Worm (Caenorhabditis elegans) whole organism, L1 larva: ENCODE measurements around the gene osm-10.

Source experiments
- C04F5.9 ChIP-seq: sonication (generic microtip); optimal IDR thresholded peaks from 2 replicates; lab custom pipeline; 2016; ENCODE audit warnings: missing genetic modification characterization, missing compliant biosample characterization
- C16A3.4 ChIP-seq: fragments of 150-350 bp; optimal IDR thresholded peaks from 2 replicates; lab custom pipeline; 2014; ENCODE audit warnings: missing biosample characterization, missing genetic modification characterization
- C34B4.2 ChIP-seq: sonication (generic microtip); optimal IDR thresholded peaks from 2 replicates; lab custom pipeline; 2017; ENCODE audit warnings: mild to moderate bottlenecking, missing genetic modification characterization, missing compliant biosample characterization
- F16B12.6 ChIP-seq: fragments of 150-350 bp; optimal IDR thresholded peaks from 2 replicates; lab custom pipeline; 2014; ENCODE audit warnings: missing biosample characterization, missing genetic modification characterization
- alr-1 ChIP-seq: fragments of 200-800 bp; sonication (Bioruptor generic); optimal IDR thresholded peaks from 2 replicates; lab custom pipeline; 2018; ENCODE audit warnings: borderline replicate concordance, mild to moderate bottlenecking, missing genetic modification characterization, missing compliant biosample characterization
- aly-2 ChIP-seq: fragments of 150-350 bp; optimal IDR thresholded peaks from 2 replicates; lab custom pipeline; 2014; ENCODE audit warnings: missing biosample characterization, missing genetic modification characterization
- blmp-1 ChIP-seq: fragments of 150-350 bp; optimal IDR thresholded peaks from 2 replicates; lab custom pipeline; 2014; ENCODE audit warnings: missing biosample characterization, missing genetic modification characterization
- ceh-63 ChIP-seq: fragments of 200-800 bp; sonication (Bioruptor generic); optimal IDR thresholded peaks from 2 replicates; lab custom pipeline; 2018; ENCODE audit warnings: mild to moderate bottlenecking, missing genetic modification characterization, missing compliant biosample characterization
- ceh-82 ChIP-seq, 3 experiments: fragments of 150-350 bp in 1 of 3; sonication (generic microtip) in 2 of 3; optimal IDR thresholded peaks; 2 replicates each; lab custom pipeline; 2014 to 2017; ENCODE audit warnings: missing biosample characterization in 3 of 3, missing genetic modification characterization in 3 of 3
- ceh-88 ChIP-seq: fragments of 200-800 bp; sonication (Bioruptor generic); IDR thresholded peaks from 2 replicates; pipeline ENCODE4 v1.3.6; 2022; ENCODE audit warnings: missing genetic modification characterization, missing compliant biosample characterization
- ces-1 ChIP-seq: fragments of 150-350 bp; optimal IDR thresholded peaks from 2 replicates; lab custom pipeline; 2014; ENCODE audit warnings: missing biosample characterization, missing genetic modification reagents, missing genetic modification characterization
- dpl-1 ChIP-seq, 3 experiments: fragments of 150-350 bp in 2 of 3; sonication (generic microtip) in 1 of 3; optimal IDR thresholded peaks; 2 replicates each; lab custom pipeline; 2014 to 2017; ENCODE audit warnings: missing biosample characterization in 3 of 3, missing genetic modification characterization in 3 of 3, missing genetic modification reagents in 3 of 3
- efl-1 ChIP-seq, 4 experiments: fragments of 150-350 bp; optimal IDR thresholded peaks in 3 of 4; peaks in 1 of 4; 1 replicate in 1 of 4; 2 replicates in 3 of 4; lab custom pipeline; 2014; ENCODE audit warnings: missing biosample characterization in 2 of 4, missing genetic modification characterization in 2 of 4, missing genetic modification reagents in 2 of 4
- efl-3 ChIP-seq: fragments of 200-800 bp; sonication (Bioruptor generic); optimal IDR thresholded peaks from 2 replicates; lab custom pipeline; 2018; ENCODE audit warnings: mild to moderate bottlenecking, missing genetic modification characterization, missing compliant biosample characterization
- egl-27 ChIP-seq, 2 experiments: fragments of 150-350 bp in 1 of 2; sonication (generic microtip); optimal IDR thresholded peaks; 3 replicates each; lab custom pipeline; 2017 to 2018; ENCODE audit warnings: missing biosample characterization in 2 of 2, missing genetic modification characterization in 2 of 2, missing genetic modification reagents in 2 of 2
- elt-2 ChIP-seq: sonication (generic microtip); optimal IDR thresholded peaks from 2 replicates; lab custom pipeline; 2016; ENCODE audit warnings: missing genetic modification characterization, mild to moderate bottlenecking, inconsistent platforms, missing compliant biosample characterization, missing genetic modification reagents
- elt-3 ChIP-seq, 6 experiments: fragments of 150-350 bp in 1 of 6; sonication (generic microtip); optimal IDR thresholded peaks; 2 replicates each; lab custom pipeline; 2017 to 2018; ENCODE audit warnings: missing biosample characterization in 6 of 6, missing genetic modification characterization in 6 of 6, inconsistent platforms in 1 of 6
- fkh-8 ChIP-seq: sonication (generic microtip); optimal IDR thresholded peaks from 2 replicates; lab custom pipeline; 2016; ENCODE audit warnings: mild to moderate bottlenecking, missing genetic modification characterization, missing compliant biosample characterization
- grh-1 ChIP-seq: fragments of 200-800 bp; sonication (Bioruptor generic); IDR thresholded peaks from 2 replicates; pipeline ENCODE4 v1.3.6; 2022; ENCODE audit warnings: missing genetic modification reagents, missing genetic modification characterization, missing compliant biosample characterization
- hlh-4 ChIP-seq: sonication (generic microtip); optimal IDR thresholded peaks from 2 replicates; lab custom pipeline; 2016; ENCODE audit warnings: mild to moderate bottlenecking, missing genetic modification characterization, missing compliant biosample characterization
- hpl-2 ChIP-seq: fragments of 150-350 bp; optimal IDR thresholded peaks from 2 replicates; lab custom pipeline; 2014; ENCODE audit warnings: missing biosample characterization, missing genetic modification reagents, missing genetic modification characterization
- irx-1 ChIP-seq: sonication (generic microtip); optimal IDR thresholded peaks from 2 replicates; lab custom pipeline; 2016; ENCODE audit warnings: missing genetic modification characterization, missing compliant biosample characterization
- jun-1 ChIP-seq: fragments of 150-350 bp; optimal IDR thresholded peaks from 2 replicates; lab custom pipeline; 2014; ENCODE audit warnings: missing biosample characterization, missing genetic modification reagents, missing genetic modification characterization
- lin-13 ChIP-seq: fragments of 150-350 bp; optimal IDR thresholded peaks from 2 replicates; lab custom pipeline; 2014; ENCODE audit warnings: missing biosample characterization, missing genetic modification reagents, missing genetic modification characterization
- lin-14 ChIP-seq: fragments of 200-800 bp; sonication (Bioruptor generic); optimal IDR thresholded peaks from 2 replicates; lab custom pipeline; 2018; ENCODE audit warnings: mild to moderate bottlenecking, missing genetic modification characterization, moderate library complexity, missing compliant biosample characterization
- lin-15B ChIP-seq: fragments of 150-350 bp; sonication (generic microtip); optimal IDR thresholded peaks from 3 replicates; lab custom pipeline; 2014; ENCODE audit warnings: missing biosample characterization, missing genetic modification characterization
- lin-39 ChIP-seq: fragments of 150-350 bp; optimal IDR thresholded peaks from 2 replicates; lab custom pipeline; 2014; ENCODE audit warnings: missing biosample characterization, missing genetic modification reagents, missing genetic modification characterization
- lsy-2 ChIP-seq, 2 experiments: fragments of 150-350 bp; optimal IDR thresholded peaks; 2 replicates each; lab custom pipeline; 2014; ENCODE audit warnings: missing biosample characterization in 2 of 2, missing genetic modification characterization in 2 of 2
- mab-9 ChIP-seq: fragments of 200-800 bp; sonication (Bioruptor generic); IDR thresholded peaks from 2 replicates; pipeline ENCODE4 v1.3.6; 2022; ENCODE audit warnings: missing genetic modification reagents, missing genetic modification characterization, missing compliant biosample characterization
- mef-2 ChIP-seq: fragments of 150-350 bp; optimal IDR thresholded peaks from 2 replicates; lab custom pipeline; 2014; ENCODE audit warnings: missing biosample characterization, missing genetic modification characterization
- mep-1 ChIP-seq: fragments of 150-350 bp; optimal IDR thresholded peaks from 2 replicates; lab custom pipeline; 2014; ENCODE audit warnings: missing biosample characterization, missing genetic modification characterization
- nhr-12 ChIP-seq: sonication (generic microtip); optimal IDR thresholded peaks from 2 replicates; lab custom pipeline; 2017; ENCODE audit warnings: missing biosample characterization, missing genetic modification characterization
- nhr-19 ChIP-seq: fragments of 200-800 bp; sonication (Bioruptor generic); conservative IDR thresholded peaks from 2 replicates; pipeline ENCODE4 v1.3.6; 2022; ENCODE audit warnings: missing genetic modification characterization, missing compliant biosample characterization
- nhr-20 ChIP-seq: sonication (generic microtip); optimal IDR thresholded peaks from 2 replicates; lab custom pipeline; 2016; ENCODE audit warnings: mild to moderate bottlenecking, missing genetic modification characterization, missing compliant biosample characterization
- nhr-47 ChIP-seq: sonication (generic microtip); optimal IDR thresholded peaks from 2 replicates; lab custom pipeline; 2016; ENCODE audit warnings: mild to moderate bottlenecking, missing genetic modification characterization, moderate library complexity, missing compliant biosample characterization
- nhr-77 ChIP-seq: fragments of 150-350 bp; optimal IDR thresholded peaks from 2 replicates; lab custom pipeline; 2014; ENCODE audit warnings: missing biosample characterization, missing genetic modification characterization
- nhr-84 ChIP-seq: sonication (generic microtip); optimal IDR thresholded peaks from 2 replicates; lab custom pipeline; 2017; ENCODE audit warnings: missing biosample characterization, missing genetic modification characterization
- nhr-85 ChIP-seq: sonication (generic microtip); peaks from one replicate; lab custom pipeline; 2016; ENCODE audit warnings: missing genetic modification characterization, inconsistent platforms, missing compliant biosample characterization
- nhr-90 ChIP-seq: sonication (generic microtip); optimal IDR thresholded peaks from 2 replicates; lab custom pipeline; 2016; ENCODE audit warnings: mild to moderate bottlenecking, missing genetic modification characterization, missing compliant biosample characterization; ENCODE audit not compliant: poor library complexity
- skn-1 ChIP-seq: fragments of 150-350 bp; optimal IDR thresholded peaks from 2 replicates; lab custom pipeline; 2014; ENCODE audit warnings: missing biosample characterization, missing genetic modification characterization
- snpc-4 ChIP-seq: fragments of 150-350 bp; optimal IDR thresholded peaks from 2 replicates; lab custom pipeline; 2014; ENCODE audit warnings: missing biosample characterization, missing genetic modification characterization
- snu-23 ChIP-seq: sonication (generic microtip); optimal IDR thresholded peaks from 2 replicates; lab custom pipeline; 2016; ENCODE audit warnings: missing genetic modification characterization, missing compliant biosample characterization
- sptf-1 ChIP-seq: fragments of 150-350 bp; optimal IDR thresholded peaks from 2 replicates; lab custom pipeline; 2014; ENCODE audit warnings: missing biosample characterization, missing genetic modification characterization
- swsn-7 ChIP-seq: sonication (generic microtip); optimal IDR thresholded peaks from 2 replicates; lab custom pipeline; 2016; ENCODE audit warnings: missing genetic modification characterization, missing compliant biosample characterization
- tbx-2 ChIP-seq: sonication (generic microtip); optimal IDR thresholded peaks from 2 replicates; lab custom pipeline; 2016; ENCODE audit warnings: missing genetic modification characterization, missing compliant biosample characterization
- tlp-1 ChIP-seq: fragments of 150-350 bp; optimal IDR thresholded peaks from 2 replicates; lab custom pipeline; 2014; ENCODE audit warnings: missing biosample characterization, missing genetic modification characterization
- unc-130 ChIP-seq: fragments of 150-350 bp; optimal IDR thresholded peaks from 2 replicates; lab custom pipeline; 2017; ENCODE audit warnings: missing biosample characterization, missing genetic modification characterization, inconsistent platforms
- unc-98 ChIP-seq: fragments of 200-800 bp; sonication (Bioruptor generic); IDR thresholded peaks from 2 replicates; pipeline ENCODE4 v1.3.6; 2022; ENCODE audit warnings: missing genetic modification characterization, missing compliant biosample characterization
- xbp-1 ChIP-seq: sonication (generic microtip); optimal IDR thresholded peaks from 2 replicates; lab custom pipeline; 2016; ENCODE audit warnings: missing genetic modification characterization, missing compliant biosample characterization
- zag-1 ChIP-seq: fragments of 150-350 bp; optimal IDR thresholded peaks from 2 replicates; lab custom pipeline; 2014; ENCODE audit warnings: missing biosample characterization, missing genetic modification characterization

osm-10 gene

DNA sequence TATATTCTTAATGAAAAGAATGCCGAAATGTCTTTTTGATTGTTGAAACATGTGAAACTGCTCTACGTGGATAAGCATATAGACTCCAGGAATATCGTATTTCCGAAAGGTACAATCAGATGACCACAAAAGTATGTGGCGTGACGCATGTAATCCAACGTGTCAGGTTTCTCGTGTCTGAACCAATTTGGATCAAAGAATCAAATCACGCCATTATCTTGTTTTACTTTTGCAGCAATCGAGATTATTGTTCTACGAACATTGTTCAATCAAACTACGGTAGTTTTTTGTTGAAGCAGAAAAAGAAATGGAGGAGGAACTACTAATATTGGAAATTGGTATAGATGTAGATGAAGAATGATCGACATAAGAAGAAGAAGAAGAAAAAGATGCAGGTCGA lies 30.6 kb downstream of the osm-10 start (continued):
- TF ChIP-seq nhr-20 (tag; lab: Kevin White, UChicago): peak; percentile 77
- peak; percentile 46 for TF ChIP-seq nhr-90
- TF ChIP-seq dpl-1 (GFP tag; optimal IDR thresholded peaks at IDR 0.05; lab: Kevin White, UChicago): no peak
- TF ChIP-seq lin-14 (GFP tag; lab: Kevin White, UChicago): peak; percentile 55
- peak; percentile 82 for TF ChIP-seq nhr-85 (tag; lab: Kevin White, UChicago)
- TF ChIP-seq hpl-2: no peak
- TF ChIP-seq mep-1 (tag; lab: Kevin White, UChicago): peak; percentile 35
- TF ChIP-seq fkh-8 (tag; lab: Kevin White, UChicago): no peak
- TF ChIP-seq blmp-1: peak; percentile 56
- TF ChIP-seq tlp-1 (tag; lab: Kevin White, UChicago): no peak

DNA sequence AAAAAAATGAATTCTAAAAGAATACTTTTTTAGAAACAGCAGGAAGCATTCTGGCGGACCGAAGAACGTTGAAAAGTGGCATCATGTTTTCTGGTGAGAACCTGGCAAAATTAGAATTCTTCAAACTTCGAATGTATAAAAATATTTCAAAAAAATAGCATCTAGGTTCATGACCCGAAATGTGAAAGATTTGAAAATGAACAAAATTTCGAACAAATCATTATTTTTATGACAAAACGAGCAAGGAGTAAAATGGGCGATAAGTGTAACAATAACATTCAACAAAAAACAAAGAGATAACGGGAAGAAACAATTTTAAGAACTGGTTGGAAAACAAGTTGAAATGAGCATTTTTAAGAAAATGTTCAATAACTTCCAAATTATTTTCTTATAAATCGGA lies 32.2 kb downstream of the osm-10 start, which contains the start of gene psd-1:
Gene psd-1 (minus strand): TSS at position 101 of the 400 bp plus-strand sequence.
- TF ChIP-seq unc-98 (GFP tag; lab: Robert Waterston, UW): no peak
- TF ChIP-seq nhr-47: no peak

DNA sequence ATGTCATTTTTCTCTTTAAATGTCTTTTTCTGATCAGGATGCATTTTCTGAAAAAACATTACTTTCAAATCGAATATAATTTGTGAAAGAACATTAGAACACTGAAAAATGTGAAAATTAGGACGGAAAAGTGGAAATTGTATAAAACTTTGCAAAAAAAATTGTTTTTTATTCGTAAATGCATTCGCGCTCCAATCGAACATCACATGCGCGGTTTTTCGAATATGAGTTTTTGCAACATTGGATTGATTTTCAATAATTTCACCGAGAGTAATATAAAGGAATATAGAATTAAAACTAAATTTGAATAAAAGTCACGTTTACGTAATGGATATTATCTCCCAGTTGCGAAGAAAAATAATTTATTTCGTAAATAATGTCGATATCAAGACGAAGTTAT lies 34.1 kb downstream of the osm-10 start, which contains the start of the genes spot-1 and B0361.11:
Gene spot-1 (minus strand): TSS at position 47 of the 400 bp plus-strand sequence.
Gene B0361.11 (plus strand): TSS at position 372 of the 400 bp plus-strand sequence.
- TF ChIP-seq alr-1 (tag; lab: Kevin White, UChicago) (no peak), C04F5.9 (tag; lab: Kevin White, UChicago) (peak; percentile 31), fkh-8 (tag; lab: Kevin White, UChicago) (no peak), efl-3 (GFP tag; lab: Kevin White, UChicago) (no peak), egl-27 (tag; optimal IDR thresholded peaks at IDR 0.05; lab: Kevin White, UChicago) (no peak), ceh-88 (no peak), lsy-2 (tag; optimal IDR thresholded peaks at IDR 0.05; lab: Kevin White, UChicago) (peak; percentile 78 to 89), ceh-63 (GFP tag; lab: Kevin White, UChicago) (no peak), nhr-19 (GFP tag; lab: Robert Waterston, UW) (peak; percentile 68), tbx-2 (tag; lab: Kevin White, UChicago) (peak; percentile 69), grh-1 (GFP tag; lab: Robert Waterston, UW) (peak; percentile 43), hlh-4 (tag; lab: Kevin White, UChicago) (no peak), lin-39 (peak; percentile 27), mab-9 (GFP tag; lab: Robert Waterston, UW) (no peak), aly-2 (tag; lab: Kevin White, UChicago) (no peak), mef-2 (no peak), sptf-1 (tag; lab: Kevin White, UChicago) (no peak), unc-130 (tag; lab: Kevin White, UChicago) (peak; percentile 67), nhr-20 (tag; lab: Kevin White, UChicago) (peak; percentile 70), zag-1 (tag; lab: Kevin White, UChicago) (no peak), elt-2 (tag; lab: Kevin White, UChicago) (peak; percentile 19), snpc-4 (tag; lab: Kevin White, UChicago) (peak; percentile 72), ces-1 (no peak), F16B12.6 (tag; lab: Kevin White, UChicago) (peak; percentile 34), snu-23 (GFP tag; lab: Kevin White, UChicago) (peak; percentile 81), C34B4.2 (tag; lab: Kevin White, UChicago) (no peak), jun-1 (tag; lab: Kevin White, UChicago) (peak; percentile 32), swsn-7 (tag; lab: Kevin White, UChicago) (peak; percentile 57), efl-1 (optimal IDR thresholded peaks at IDR 0.05; lab: Kevin White, UChicago) (peak; percentile 79 to 97), efl-1 (GFP tag; optimal IDR thresholded peaks at IDR 0.05 in 1 of 2; lab: Kevin White, UChicago) (peak; percentile 97 to 100), skn-1 (tag; lab: Kevin White, UChicago) (peak; percentile 25), nhr-84 (tag; lab: Kevin White, UChicago) (no peak), lin-13 (GFP tag; lab: Kevin White, UChicago) (peak; percentile 53), ceh-82 (tag; optimal IDR thresholded peaks at IDR 0.05; lab: Kevin White, UChicago) (peak; percentile 23 to 58 (median 50)), lin-15B (tag; lab: Kevin White, UChicago) (peak; percentile 53), C16A3.4 (tag; lab: Kevin White, UChicago) (peak; percentile 72), xbp-1 (tag; lab: Kevin White, UChicago) (peak; percentile 68), irx-1 (tag; lab: Kevin White, UChicago) (peak; percentile 39), elt-3 (tag; optimal IDR thresholded peaks at IDR 0.05; lab: Kevin White, UChicago) (peak in 2 of 6 experiments; percentile 31 to 50), nhr-77 (tag; lab: Kevin White, UChicago) (no peak), nhr-12 (tag; lab: Kevin White, UChicago) (no peak)
